Worm (Caenorhabditis elegans) whole organism, L4 larva: ENCODE results near the gene otpl-8.

ENCODE experiments used
- T26A8.4 ChIP-seq: fragments of 200-800 bp; sonication (Bioruptor generic); IDR thresholded peaks from 2 replicates; pipeline ENCODE4 v1.3.6; 2022; ENCODE audit warnings: missing genetic modification characterization, missing compliant biosample characterization
- fos-1 ChIP-seq: fragments of 150-350 bp; optimal IDR thresholded peaks from 2 replicates; lab custom pipeline; 2014; ENCODE audit warnings: missing biosample characterization, missing genetic modification characterization
- nhr-77 ChIP-seq: fragments of 150-350 bp; optimal IDR thresholded peaks from 2 replicates; lab custom pipeline; 2014; ENCODE audit warnings: missing biosample characterization, missing genetic modification characterization
- ztf-11 ChIP-seq: fragments of 150-350 bp; optimal IDR thresholded peaks from 2 replicates; lab custom pipeline; 2014; ENCODE audit warnings: missing biosample characterization, missing genetic modification characterization

ce11 chrX:12284161-12284560 is 13.4 kb upstream of the otpl-8 start:
- TF ChIP-seq ztf-11 (tag; lab: Kevin White, UChicago), result no peak
- TF ChIP-seq nhr-77 (tag; lab: Kevin White, UChicago), result no peak
- TF ChIP-seq fos-1 (tag; lab: Kevin White, UChicago), result no peak
- TF ChIP-seq T26A8.4, result no peak
